Fruit fly (Drosophila melanogaster) whole organism, embryonic: ENCODE measurements around the gene Mtpalpha.

Experiments
- Aef1 ChIP-seq: fragments of 200-800 bp; sonication (Bioruptor generic); IDR thresholded peaks from 3 replicates; pipeline ENCODE4 v1.3.6; 2022; ENCODE audit warnings: missing biosample characterization, missing genetic modification characterization
- B-H2 ChIP-seq: fragments of 200-800 bp; sonication (Bioruptor generic); optimal IDR thresholded peaks from 2 replicates; lab custom pipeline; 2018; ENCODE audit warnings: missing biosample characterization, mild to moderate bottlenecking, missing genetic modification characterization
- CG10267 ChIP-seq: fragments of 200-800 bp; sonication (Bioruptor generic); optimal IDR thresholded peaks from 2 replicates; lab custom pipeline; 2018; ENCODE audit warnings: missing biosample characterization, mild to moderate bottlenecking, missing genetic modification characterization, moderate library complexity
- CG12942 ChIP-seq: fragments of 200-800 bp; sonication (Bioruptor generic); optimal IDR thresholded peaks from 3 replicates; lab custom pipeline; 2016; ENCODE audit warnings: missing biosample characterization, missing genetic modification characterization
- CG13775 ChIP-seq: fragments of 200-800 bp; sonication (Bioruptor generic); optimal IDR thresholded peaks from 3 replicates; lab custom pipeline; 2017; ENCODE audit warnings: missing biosample characterization, mild to moderate bottlenecking, missing genetic modification characterization
- CG14860 ChIP-seq: fragments of 200-800 bp; sonication (Bioruptor generic); IDR thresholded peaks from 3 replicates; pipeline ENCODE4 v1.3.6; 2022; ENCODE audit warnings: missing biosample characterization, missing genetic modification characterization; ENCODE audit not compliant: partially characterized antibody
- CG15479 ChIP-seq: fragments of 200-800 bp; sonication (Bioruptor generic); optimal IDR thresholded peaks from 3 replicates; lab custom pipeline; 2019; ENCODE audit warnings: missing biosample characterization, mild to moderate bottlenecking, missing genetic modification characterization, moderate library complexity
- CG1602 ChIP-seq: fragments of 200-800 bp; sonication (Bioruptor generic); optimal IDR thresholded peaks from 3 replicates; lab custom pipeline; 2016; ENCODE audit warnings: missing biosample characterization, missing genetic modification characterization
- CG1647 ChIP-seq: fragments of 200-800 bp; sonication (Bioruptor generic); optimal IDR thresholded peaks from 3 replicates; lab custom pipeline; 2016; ENCODE audit warnings: missing biosample characterization, missing genetic modification characterization
- CG17912 ChIP-seq: fragments of 200-800 bp; sonication (Bioruptor generic); optimal IDR thresholded peaks from 2 replicates; lab custom pipeline; 2018; ENCODE audit warnings: missing biosample characterization, mild to moderate bottlenecking, missing genetic modification characterization
- CG18262 ChIP-seq: fragments of 200-800 bp; optimal IDR thresholded peaks from 3 replicates; lab custom pipeline; 2019; ENCODE audit warnings: missing biosample characterization, mild to moderate bottlenecking, missing genetic modification characterization, moderate library complexity
- CG2202 ChIP-seq: fragments of 200-800 bp; sonication (Bioruptor generic); optimal IDR thresholded peaks from 2 replicates; lab custom pipeline; 2018; ENCODE audit warnings: missing biosample characterization, mild to moderate bottlenecking, missing genetic modification characterization
- CG31224 ChIP-seq: fragments of 200-800 bp; sonication (Bioruptor generic); IDR thresholded peaks from 2 replicates; pipeline ENCODE4 v1.3.6; 2022; ENCODE audit warnings: missing biosample characterization, missing genetic modification characterization
- CG32767 ChIP-seq: fragments of 200-800 bp; sonication (Bioruptor generic); IDR thresholded peaks from 2 replicates; pipeline ENCODE4 v1.3.6; 2022; ENCODE audit warnings: missing biosample characterization, missing genetic modification characterization
- CG33213 ChIP-seq: fragments of 200-800 bp; sonication (Bioruptor generic); optimal IDR thresholded peaks from 3 replicates; lab custom pipeline; 2016; ENCODE audit warnings: missing biosample characterization, missing genetic modification characterization
- CG34224 ChIP-seq: fragments of 200-800 bp; sonication (Bioruptor generic); IDR thresholded peaks from 3 replicates; pipeline ENCODE4 v1.3.6; 2022; ENCODE audit warnings: missing biosample characterization, missing genetic modification characterization; ENCODE audit not compliant: partially characterized antibody
- CG34376 ChIP-seq: fragments of 200-800 bp; sonication (Bioruptor generic); optimal IDR thresholded peaks from 2 replicates; lab custom pipeline; 2018; ENCODE audit warnings: missing biosample characterization, mild to moderate bottlenecking, missing genetic modification characterization
- CG5180 ChIP-seq: fragments of 200-800 bp; sonication (Bioruptor generic); optimal IDR thresholded peaks from 3 replicates; lab custom pipeline; 2017; ENCODE audit warnings: missing biosample characterization, missing genetic modification characterization, mild to moderate bottlenecking, moderate library complexity, missing genetic modification reagents
- CG5245 ChIP-seq: fragments of 200-800 bp; sonication (Bioruptor generic); optimal IDR thresholded peaks from 3 replicates; lab custom pipeline; 2016; ENCODE audit warnings: missing biosample characterization, missing genetic modification characterization
- CG7786 ChIP-seq: fragments of 200-800 bp; sonication (Bioruptor generic); optimal IDR thresholded peaks from 2 replicates; lab custom pipeline; 2016; ENCODE audit warnings: missing biosample characterization, missing genetic modification characterization
- CG7839 ChIP-seq: fragments of 200-800 bp; sonication (Bioruptor generic); optimal IDR thresholded peaks from 3 replicates; lab custom pipeline; 2018; ENCODE audit warnings: missing biosample characterization, mild to moderate bottlenecking, missing genetic modification characterization, moderate library complexity
- CG8089 ChIP-seq: fragments of 200-800 bp; sonication (Bioruptor generic); optimal IDR thresholded peaks from 3 replicates; lab custom pipeline; 2016; ENCODE audit warnings: missing biosample characterization, missing genetic modification characterization
- CG8765 ChIP-seq: fragments of 200-800 bp; sonication (Bioruptor generic); IDR thresholded peaks from 2 replicates; pipeline ENCODE4 v1.3.6; 2022; ENCODE audit warnings: missing biosample characterization, missing genetic modification characterization
- D19A ChIP-seq: fragments of 200-800 bp; optimal IDR thresholded peaks from 3 replicates; lab custom pipeline; 2019; ENCODE audit warnings: missing biosample characterization, mild to moderate bottlenecking, missing genetic modification characterization, moderate library complexity
- ERR ChIP-seq: fragments of 200-800 bp; sonication (Bioruptor generic); optimal IDR thresholded peaks from 2 replicates; lab custom pipeline; 2016; ENCODE audit warnings: missing biosample characterization, missing genetic modification characterization
- HmgZ ChIP-seq: fragments of 200-800 bp; sonication (Bioruptor generic); optimal IDR thresholded peaks from 2 replicates; lab custom pipeline; 2018; ENCODE audit warnings: missing biosample characterization, mild to moderate bottlenecking, missing genetic modification characterization
- Kr ChIP-seq: fragments of 200-800 bp; sonication (Bioruptor generic); optimal IDR thresholded peaks from 2 replicates; lab custom pipeline; 2017; ENCODE audit warnings: missing biosample characterization, mild to moderate bottlenecking, missing genetic modification characterization
- Max ChIP-seq: fragments of 200-800 bp; sonication (Bioruptor generic); optimal IDR thresholded peaks from 2 replicates; lab custom pipeline; 2016; ENCODE audit warnings: missing biosample characterization, mild to moderate bottlenecking, missing genetic modification characterization
- Nf-YA ChIP-seq: fragments of 200-800 bp; sonication (Bioruptor generic); IDR thresholded peaks from 2 replicates; pipeline ENCODE4 v1.3.6; 2022; ENCODE audit warnings: missing biosample characterization, missing genetic modification characterization
- Rx ChIP-seq: fragments of 200-800 bp; sonication (Bioruptor generic); IDR thresholded peaks from 2 replicates; pipeline ENCODE4 v1.3.6; 2022; ENCODE audit warnings: missing biosample characterization, missing genetic modification characterization
- Sry-δ ChIP-seq: fragments of 200-800 bp; sonication (Bioruptor generic); optimal IDR thresholded peaks from 2 replicates; lab custom pipeline; 2016; ENCODE audit warnings: missing biosample characterization, missing genetic modification characterization
- Xbp1 ChIP-seq: fragments of 200-800 bp; sonication (Bioruptor generic); optimal IDR thresholded peaks from 3 replicates; lab custom pipeline; 2016; ENCODE audit warnings: missing biosample characterization, mild to moderate bottlenecking, missing genetic modification characterization
- dmrt11E ChIP-seq: fragments of 200-800 bp; sonication (Bioruptor generic); optimal IDR thresholded peaks from 3 replicates; lab custom pipeline; 2018; ENCODE audit warnings: missing biosample characterization, mild to moderate bottlenecking, missing genetic modification characterization, moderate library complexity
- eve ChIP-seq, 2 experiments: fragments of >200 bp; optimal IDR thresholded peaks; 2 replicates each; lab custom pipeline; 2017; ENCODE audit warnings: missing biosample characterization in 2 of 2, missing genetic modification characterization in 2 of 2
- exex ChIP-seq: fragments of 200-800 bp; sonication (Bioruptor generic); optimal IDR thresholded peaks from 4 replicates; lab custom pipeline; 2018; ENCODE audit warnings: missing biosample characterization, mild to moderate bottlenecking, missing genetic modification characterization, moderate library complexity
- fru ChIP-seq: fragments of >200 bp; optimal IDR thresholded peaks from 2 replicates; lab custom pipeline; 2017
- ftz-f1 ChIP-seq: fragments of 200-800 bp; sonication (Bioruptor generic); optimal IDR thresholded peaks from 2 replicates; lab custom pipeline; 2016; ENCODE audit warnings: missing biosample characterization, missing genetic modification characterization
- gem ChIP-seq: fragments of 200-800 bp; sonication (Bioruptor generic); optimal IDR thresholded peaks from 2 replicates; lab custom pipeline; 2019; ENCODE audit warnings: missing biosample characterization, mild to moderate bottlenecking, missing genetic modification characterization, moderate library complexity
- grau ChIP-seq: fragments of 200-800 bp; optimal IDR thresholded peaks from 3 replicates; lab custom pipeline; 2019; ENCODE audit warnings: missing biosample characterization, mild to moderate bottlenecking, missing genetic modification characterization, moderate library complexity
- hb ChIP-seq: fragments of 200-800 bp; sonication (Bioruptor generic); IDR thresholded peaks from 3 replicates; pipeline ENCODE4 v1.3.6; 2022; ENCODE audit warnings: missing biosample characterization, missing genetic modification characterization; ENCODE audit not compliant: partially characterized antibody
- hth ChIP-seq: fragments of >200 bp; optimal IDR thresholded peaks from 2 replicates; lab custom pipeline; 2017; ENCODE audit warnings: inconsistent platforms
- onecut ChIP-seq: fragments of 200-800 bp; sonication (Bioruptor generic); IDR thresholded peaks from 2 replicates; pipeline ENCODE4 v1.3.6; 2022; ENCODE audit warnings: missing biosample characterization, missing genetic modification characterization
- pfk ChIP-seq: fragments of 200-800 bp; sonication (Bioruptor generic); optimal IDR thresholded peaks from 2 replicates; lab custom pipeline; 2018; ENCODE audit warnings: missing biosample characterization, mild to moderate bottlenecking, missing genetic modification characterization, moderate library complexity
- salm ChIP-seq: fragments of 200-800 bp; sonication (Bioruptor generic); optimal IDR thresholded peaks from 2 replicates; lab custom pipeline; 2018; ENCODE audit warnings: missing biosample characterization, mild to moderate bottlenecking, missing genetic modification characterization
- shn ChIP-seq: fragments of 200-800 bp; sonication (Bioruptor generic); optimal IDR thresholded peaks from 3 replicates; lab custom pipeline; 2016; ENCODE audit warnings: missing biosample characterization, missing genetic modification characterization
- sisA ChIP-seq: fragments of 200-800 bp; sonication (Bioruptor generic); IDR thresholded peaks from 2 replicates; pipeline ENCODE4 v1.3.6; 2022; ENCODE audit warnings: missing biosample characterization, missing genetic modification characterization
- sqz ChIP-seq: fragments of 200-800 bp; sonication (Bioruptor generic); optimal IDR thresholded peaks from 3 replicates; lab custom pipeline; 2018; ENCODE audit warnings: missing biosample characterization, mild to moderate bottlenecking, missing genetic modification characterization
- sr ChIP-seq: fragments of 200-800 bp; sonication (Bioruptor generic); IDR thresholded peaks from 3 replicates; pipeline ENCODE4 v1.3.6; 2022; ENCODE audit warnings: missing biosample characterization, missing genetic modification characterization
- toy ChIP-seq: fragments of 200-800 bp; sonication (Bioruptor generic); IDR thresholded peaks from 2 replicates; pipeline ENCODE4 v1.3.6; 2022; ENCODE audit warnings: missing biosample characterization, missing genetic modification characterization
- trh ChIP-seq: fragments of 200-800 bp; sonication (Bioruptor generic); optimal IDR thresholded peaks from 2 replicates; lab custom pipeline; 2016; ENCODE audit warnings: missing biosample characterization, missing genetic modification characterization
- vvl ChIP-seq: fragments of 200-800 bp; sonication (Bioruptor generic); IDR thresholded peaks from 2 replicates; pipeline ENCODE4 v1.3.6; 2022; ENCODE audit warnings: missing biosample characterization, missing genetic modification characterization
- zen ChIP-seq: fragments of 200-800 bp; sonication (Bioruptor generic); optimal IDR thresholded peaks from 3 replicates; lab custom pipeline; 2018; ENCODE audit warnings: missing biosample characterization, mild to moderate bottlenecking, missing genetic modification characterization, moderate library complexity

Gene Mtpalpha

DNA sequence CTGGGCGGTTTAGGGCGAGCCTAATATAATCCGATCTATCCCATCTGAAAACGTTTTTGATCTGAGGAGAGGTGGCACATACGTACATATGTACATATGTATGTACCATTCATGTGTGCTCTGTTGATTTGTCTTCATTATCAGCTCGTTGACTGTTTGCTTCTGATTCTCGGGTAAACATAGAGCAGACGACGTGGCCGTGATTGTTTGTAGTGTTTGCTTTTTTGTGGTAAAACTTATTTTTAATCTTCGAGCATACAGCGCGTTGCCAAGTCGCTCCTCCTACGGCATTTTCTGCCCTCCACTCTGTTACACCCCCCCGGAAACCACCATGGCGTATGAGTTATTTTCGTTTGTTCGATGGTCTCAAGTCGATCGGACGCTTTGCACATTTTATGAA lies 50.9 kb downstream of the Mtpalpha start (continued):
- TF ChIP-seq grau (tag; lab: Kevin White, UChicago) (peak; percentile 69), Xbp1 (GFP tag; lab: Kevin White, UChicago) (peak; percentile 58), trh (peak; percentile 66), vvl (GFP tag; lab: Robert Waterston, UW) (peak; percentile 84), CG15479 (GFP tag; lab: Kevin White, UChicago) (peak; percentile 50), onecut (GFP tag; lab: Robert Waterston, UW) (peak; percentile 84), CG8089 (peak; percentile 90), gem (peak; percentile 83), dmrt11E (tag; lab: Kevin White, UChicago) (peak; percentile 85), pfk (GFP tag; lab: Kevin White, UChicago) (peak; percentile 77), CG18262 (tag; lab: Kevin White, UChicago) (peak; percentile 77), eve (GFP tag; optimal IDR thresholded peaks at IDR 0.05; lab: Kevin White, UChicago) (peak in 1 of 2 experiments; percentile 65), B-H2 (GFP tag; lab: Kevin White, UChicago) (peak; percentile 86), sqz (GFP tag; lab: Kevin White, UChicago) (peak; percentile 83), CG17912 (GFP tag; lab: Kevin White, UChicago) (peak; percentile 92), HmgZ (tag; lab: Kevin White, UChicago) (peak; percentile 95), CG8765 (no peak), ftz-f1 (peak; percentile 58), CG32767 (peak; percentile 82), CG1602 (GFP tag; lab: Kevin White, UChicago) (peak; percentile 64), Nf-YA (peak; percentile 73), sisA (no peak), CG5180 (GFP tag; lab: Kevin White, UChicago) (peak; percentile 83), exex (tag; lab: Kevin White, UChicago) (peak; percentile 78), CG1647 (peak; percentile 83), Aef1 (GFP tag; lab: Robert Waterston, UW) (no peak), hb (GFP tag; lab: Robert Waterston, UW) (no peak), CG7786 (GFP tag; lab: Kevin White, UChicago) (peak; percentile 74), CG34376 (GFP tag; lab: Kevin White, UChicago) (peak; percentile 93), CG10267 (tag; lab: Kevin White, UChicago) (peak; percentile 33), Kr (peak; percentile 82), CG31224 (GFP tag; lab: Robert Waterston, UW) (peak; percentile 89), zen (tag; lab: Kevin White, UChicago) (peak; percentile 59), CG13775 (GFP tag; lab: Kevin White, UChicago) (peak; percentile 53), sr (peak; percentile 94), toy (GFP tag; lab: Robert Waterston, UW) (peak; percentile 50; the same call in 1 of the 2 replicates), CG34224 (no peak), CG5245 (GFP tag; lab: Kevin White, UChicago) (peak; percentile 69), CG33213 (GFP tag; lab: Kevin White, UChicago) (peak; percentile 92), fru (lab: Kevin White, UChicago) (no peak), CG2202 (tag; lab: Kevin White, UChicago) (peak; percentile 95), salm (tag; lab: Kevin White, UChicago) (peak; percentile 82), Max (GFP tag; lab: Kevin White, UChicago) (peak; percentile 73), CG7839 (peak; percentile 52), Sry-δ (GFP tag; lab: Kevin White, UChicago) (peak; percentile 49), hth (no peak), Rx (0 out of 2 replicates have a peak, but pooled peaks have one; percentile 44), D19A (tag; lab: Kevin White, UChicago) (peak; percentile 74), shn (GFP tag; lab: Kevin White, UChicago) (peak; percentile 69), CG14860 (GFP tag; lab: Robert Waterston, UW) (no peak), ERR (GFP tag; lab: Kevin White, UChicago) (peak; percentile 73), CG12942 (GFP tag; lab: Kevin White, UChicago) (peak; percentile 89)
